Fruit fly (Drosophila melanogaster) whole organism, adult: ENCODE measurements around the gene CG2540.

ENCODE experiments used
- CG12768 ChIP-seq: fragments of 200-800 bp; sonication (Bioruptor generic); optimal IDR thresholded peaks from 2 replicates; lab custom pipeline; 2017; ENCODE audit warnings: missing biosample characterization, missing genetic modification characterization, mild to moderate bottlenecking, moderate library complexity, missing genetic modification reagents
- Clk ChIP-seq: fragments of 200-800 bp; sonication (Bioruptor generic); optimal IDR thresholded peaks from 2 replicates; lab custom pipeline; 2017; ENCODE audit warnings: missing biosample characterization, missing genetic modification characterization
- Hr96 ChIP-seq: fragments of 200-800 bp; sonication (Bioruptor generic); optimal IDR thresholded peaks from 2 replicates; lab custom pipeline; 2016; ENCODE audit warnings: missing biosample characterization, missing genetic modification characterization
- bab1 ChIP-seq: fragments of 200-800 bp; sonication (Bioruptor generic); optimal IDR thresholded peaks from 3 replicates; lab custom pipeline; 2019; ENCODE audit warnings: missing biosample characterization, mild to moderate bottlenecking, missing genetic modification characterization, moderate library complexity
- cnc ChIP-seq, 2 experiments: fragments of >200 bp; optimal IDR thresholded peaks; 2 replicates each; lab custom pipeline; 2017

- TF ChIP-seq Hr96 (no peak), cnc (optimal IDR thresholded peaks at IDR 0.05; lab: Kevin White, UChicago) (no peak), bab1 (GFP tag; lab: Kevin White, UChicago) (no peak), CG12768 (no peak), Clk (no peak)
Measured at dm6 chrX:12623992-12624391, 5.7 kb upstream of the CG2540 start, which contains the start of gene CG15728.
